Worm (Caenorhabditis elegans): ENCODE results near the gene math-21.

DNA sequence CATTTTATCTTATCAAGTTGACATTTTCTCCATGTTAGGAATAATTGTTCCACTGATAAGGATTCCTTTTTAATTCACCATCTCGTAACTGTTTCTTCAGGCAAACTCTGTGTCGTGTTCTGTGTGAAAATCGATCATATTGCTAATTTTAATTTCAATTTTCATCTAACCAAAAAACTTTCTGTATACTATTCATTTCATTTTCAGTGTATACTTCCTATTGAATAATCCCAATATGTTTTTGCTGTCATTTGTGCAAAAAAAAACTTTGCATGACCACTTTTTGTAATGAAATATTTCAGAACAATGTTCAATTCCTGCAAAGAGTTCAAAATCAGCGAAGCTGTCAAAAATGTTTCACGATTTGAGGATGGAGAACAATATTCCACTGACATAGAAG, 6.9 kb upstream of the math-21 start, which contains the start of gene Y16E11A.4:
- no peak for TF ChIP-seq pha-4 (tag; optimal IDR thresholded peaks at IDR 0.05)
- no peak for TF ChIP-seq nhr-12 (tag; optimal IDR thresholded peaks at IDR 0.05)
- TF ChIP-seq nhr-237 (tag; optimal IDR thresholded peaks at IDR 0.05) = no peak
- no peak for TF ChIP-seq unc-62 (GFP tag; optimal IDR thresholded peaks at IDR 0.05)
- no peak for TF ChIP-seq unc-39 (tag; optimal IDR thresholded peaks at IDR 0.05)
- TF ChIP-seq nhr-28 (tag; optimal IDR thresholded peaks at IDR 0.05) = no peak
- TF ChIP-seq snpc-4 (tag; optimal IDR thresholded peaks at IDR 0.05) = no peak
- no peak for TF ChIP-seq ceh-43 (GFP tag; optimal IDR thresholded peaks at IDR 0.05)
- TF ChIP-seq elt-3 (tag; optimal IDR thresholded peaks at IDR 0.05) = no peak
